Fruit fly (Drosophila melanogaster): ENCODE results near the gene CG14441.

DNA sequence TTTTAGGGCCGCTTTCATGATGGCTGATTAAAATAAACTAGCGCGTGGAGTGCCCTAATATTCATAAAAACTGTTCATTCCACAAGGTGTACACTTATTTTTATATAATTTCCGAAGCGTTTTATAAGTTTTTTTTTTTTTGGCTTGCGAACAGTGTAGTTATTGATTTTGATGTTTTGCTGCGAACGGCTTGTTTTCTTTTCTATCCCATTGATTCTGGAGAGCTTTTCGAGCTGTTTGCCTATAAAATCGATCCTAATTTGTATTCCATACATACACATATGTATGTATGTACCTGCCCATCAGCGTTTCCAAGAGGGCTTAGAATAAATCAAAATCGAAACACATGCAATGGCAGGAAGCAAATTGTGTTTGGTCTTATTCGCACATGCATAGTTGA is 10.9 kb downstream of the CG14441 start:
- TF ChIP-seq CG11093 (GFP tag; IDR thresholded peaks at IDR 0.05): no peak
- TF ChIP-seq Lhr (GFP tag; optimal IDR thresholded peaks at IDR 0.05): no peak

Data from whole organism, embryonic.